Worm (Caenorhabditis elegans): ENCODE measurements around the gene gyg-2.

- TF ChIP-seq fax-1 (tag; optimal IDR thresholded peaks at IDR 0.05): no peak
- TF ChIP-seq F13H6.1 (tag; optimal IDR thresholded peaks at IDR 0.05): no peak
- TF ChIP-seq pha-2 (tag; optimal IDR thresholded peaks at IDR 0.05): no peak
- TF ChIP-seq unc-55 (GFP tag; optimal IDR thresholded peaks at IDR 0.05): no peak
These were observed 35.9 kb upstream of the gyg-2 start for ce11 chrV:16781974-16782373.

Measured in whole organism, late embryonic.